Worm (Caenorhabditis elegans): ENCODE measurements around the gene F20D6.11.

ce11 chrV:8178279-8178678, 20.6 kb downstream of the F20D6.11 start:
- TF ChIP-seq hlh-30 (tag; optimal IDR thresholded peaks at IDR 0.05; ENCODE audit: insufficient read depth) (no peak), R02D3.7 (tag; optimal IDR thresholded peaks at IDR 0.05) (no peak), ama-1 (optimal IDR thresholded peaks at IDR 0.05) (no peak), nhr-10 (tag; optimal IDR thresholded peaks at IDR 0.05) (no peak), unc-39 (tag; optimal IDR thresholded peaks at IDR 0.05) (no peak)

Data from whole organism, L4 larva.